Fruit fly (Drosophila melanogaster): Measurements from ENCODE around the gene Nf-YC.

- TF ChIP-seq EcR (GFP tag; optimal IDR thresholded peaks at IDR 0.05) (no peak), CG8478 (optimal IDR thresholded peaks at IDR 0.05) (no peak), pan (optimal IDR thresholded peaks at IDR 0.05) (no peak), usp (GFP tag; optimal IDR thresholded peaks at IDR 0.05) (no peak)
Observed at dm6 chrX:6855366-6856200, 34.9 kb upstream of the Nf-YC start.
